Worm (Caenorhabditis elegans) whole organism, early embryonic: Measurements from ENCODE around the gene let-92.

ENCODE experiments used
- ama-1 ChIP-seq: fragments of 150-350 bp; optimal IDR thresholded peaks from 2 replicates; lab custom pipeline; 2014
- ceh-13 ChIP-seq: fragments of 200-800 bp; sonication (Bioruptor generic); optimal IDR thresholded peaks from 2 replicates; lab custom pipeline; 2018; ENCODE audit warnings: mild to moderate bottlenecking, missing genetic modification characterization, missing compliant biosample characterization
- flt-1 ChIP-seq: fragments of 200-800 bp; sonication (Bioruptor generic); IDR thresholded peaks from 2 replicates; pipeline ENCODE4 v1.3.6; 2022; ENCODE audit warnings: missing genetic modification characterization, missing compliant biosample characterization
- hnd-1 ChIP-seq: sonication (generic microtip); optimal IDR thresholded peaks from 2 replicates; lab custom pipeline; 2016; ENCODE audit warnings: missing genetic modification characterization, missing compliant biosample characterization
- tbx-11 ChIP-seq: fragments of 200-800 bp; sonication (Bioruptor generic); IDR thresholded peaks from 2 replicates; pipeline ENCODE4 v1.3.6; 2022; ENCODE audit warnings: missing genetic modification characterization, missing compliant biosample characterization
- tbx-37 ChIP-seq: fragments of 200-800 bp; sonication (Bioruptor generic); conservative IDR thresholded peaks from 2 replicates; pipeline ENCODE4 v1.3.6; 2022; ENCODE audit warnings: missing genetic modification reagents, missing genetic modification characterization, missing compliant biosample characterization

ce11 chrIV:11885313-11885712, 27.1 kb downstream of the let-92 start, which contains the start of gene let-653:
- TF ChIP-seq tbx-37 (GFP tag; lab: Robert Waterston, UW) (no peak), ceh-13 (GFP tag; lab: Kevin White, UChicago) (no peak), tbx-11 (GFP tag; lab: Robert Waterston, UW) (no peak), ama-1 (lab: Kevin White, UChicago) (no peak), flt-1 (GFP tag; lab: Robert Waterston, UW) (no peak), hnd-1 (no peak)
